Fruit fly (Drosophila melanogaster) whole organism, embryonic: ENCODE measurements around the gene Ac76E.
A peak's percentile ranks its signal among the peaks of the same experiment; 100 is the strongest.

Experiments
- Abd-B ChIP-seq: fragments of 200-800 bp; sonication (Bioruptor generic); optimal IDR thresholded peaks from 2 replicates; lab custom pipeline; 2018; ENCODE audit warnings: missing biosample characterization, mild to moderate bottlenecking, missing genetic modification characterization, moderate library complexity
- Adf1 ChIP-seq: fragments of 200-800 bp; sonication (Bioruptor generic); IDR thresholded peaks from 2 replicates; pipeline ENCODE4 v1.3.6; 2022; ENCODE audit warnings: missing biosample characterization, missing genetic modification characterization
- Bteb2 ChIP-seq: fragments of 200-800 bp; sonication (Bioruptor generic); optimal IDR thresholded peaks from 2 replicates; lab custom pipeline; 2016; ENCODE audit warnings: missing biosample characterization, missing genetic modification characterization
- CG10431 ChIP-seq: fragments of 200-800 bp; sonication (Bioruptor generic); optimal IDR thresholded peaks from 3 replicates; lab custom pipeline; 2018; ENCODE audit warnings: missing biosample characterization, mild to moderate bottlenecking, missing genetic modification characterization
- CG13123 ChIP-seq: fragments of 200-800 bp; sonication (Bioruptor generic); optimal IDR thresholded peaks from 2 replicates; lab custom pipeline; 2016; ENCODE audit warnings: missing biosample characterization, missing genetic modification characterization
- CG14050 ChIP-seq: fragments of 200-800 bp; sonication (Bioruptor generic); IDR thresholded peaks from 3 replicates; pipeline ENCODE4 v1.3.6; 2022; ENCODE audit warnings: missing biosample characterization, missing genetic modification characterization
- CG2199 ChIP-seq: fragments of 200-800 bp; sonication (Bioruptor generic); IDR thresholded peaks from 3 replicates; pipeline ENCODE4 v1.3.6; 2022; ENCODE audit warnings: missing biosample characterization, missing genetic modification characterization
- CG31388 ChIP-seq: fragments of 200-800 bp; sonication (Bioruptor generic); optimal IDR thresholded peaks from 2 replicates; lab custom pipeline; 2016; ENCODE audit warnings: missing biosample characterization, missing genetic modification characterization
- CG3838 ChIP-seq: fragments of 200-800 bp; sonication (Bioruptor generic); optimal IDR thresholded peaks from 3 replicates; lab custom pipeline; 2016; ENCODE audit warnings: missing biosample characterization, missing genetic modification characterization
- CG3995 ChIP-seq: fragments of 200-800 bp; sonication (Bioruptor generic); optimal IDR thresholded peaks from 3 replicates; lab custom pipeline; 2016; ENCODE audit warnings: missing biosample characterization, missing genetic modification characterization
- CG4404 ChIP-seq: fragments of 200-800 bp; sonication (Bioruptor generic); IDR thresholded peaks from 2 replicates; pipeline ENCODE4 v1.3.6; 2022; ENCODE audit warnings: missing biosample characterization, missing genetic modification characterization
- CG5180 ChIP-seq: fragments of 200-800 bp; sonication (Bioruptor generic); optimal IDR thresholded peaks from 3 replicates; lab custom pipeline; 2017; ENCODE audit warnings: missing biosample characterization, missing genetic modification characterization, mild to moderate bottlenecking, moderate library complexity, missing genetic modification reagents
- CG7357 ChIP-seq: fragments of 200-800 bp; sonication (Bioruptor generic); IDR thresholded peaks from 3 replicates; pipeline ENCODE4 v1.3.6; 2022; ENCODE audit warnings: missing biosample characterization, missing genetic modification characterization
- CG7556 ChIP-seq: fragments of 200-800 bp; sonication (Bioruptor generic); optimal IDR thresholded peaks from 2 replicates; lab custom pipeline; 2017; ENCODE audit warnings: missing biosample characterization, mild to moderate bottlenecking, missing genetic modification characterization
- CG7928 ChIP-seq: fragments of 200-800 bp; sonication (Bioruptor generic); optimal IDR thresholded peaks from 2 replicates; lab custom pipeline; 2017; ENCODE audit warnings: missing biosample characterization, mild to moderate bottlenecking, missing genetic modification characterization
- CG9797 ChIP-seq: fragments of 200-800 bp; sonication (Bioruptor generic); optimal IDR thresholded peaks from 3 replicates; lab custom pipeline; 2018; ENCODE audit warnings: missing biosample characterization, mild to moderate bottlenecking, missing genetic modification characterization
- Chrac-16 ChIP-seq: fragments of 200-800 bp; sonication (Bioruptor generic); optimal IDR thresholded peaks from 3 replicates; lab custom pipeline; 2016; ENCODE audit warnings: missing biosample characterization, missing genetic modification characterization
- Dfd ChIP-seq, 2 experiments: fragments of >200 bp; optimal IDR thresholded peaks; 2 replicates each; lab custom pipeline; 2017; ENCODE audit warnings: missing biosample characterization in 2 of 2, missing genetic modification characterization in 2 of 2
- E2f1 ChIP-seq: fragments of 200-800 bp; sonication (Bioruptor generic); IDR thresholded peaks from 2 replicates; pipeline ENCODE4 v1.3.6; 2022; ENCODE audit warnings: missing biosample characterization, missing genetic modification characterization
- H2.0 ChIP-seq: fragments of 200-800 bp; sonication (Bioruptor generic); IDR thresholded peaks from 2 replicates; pipeline ENCODE4 v1.3.6; 2022; ENCODE audit warnings: missing biosample characterization, missing genetic modification characterization
- HLH3B ChIP-seq: fragments of 200-800 bp; sonication (Bioruptor generic); IDR thresholded peaks from 2 replicates; pipeline ENCODE4 v1.3.6; 2022; ENCODE audit warnings: missing biosample characterization, missing genetic modification characterization
- HLHmδ ChIP-seq: fragments of 200-800 bp; sonication (Bioruptor generic); optimal IDR thresholded peaks from 2 replicates; lab custom pipeline; 2018; ENCODE audit warnings: missing biosample characterization, mild to moderate bottlenecking, missing genetic modification characterization, moderate library complexity
- Hand ChIP-seq: fragments of 200-800 bp; sonication (Bioruptor generic); optimal IDR thresholded peaks from 2 replicates; lab custom pipeline; 2017; ENCODE audit warnings: mild to moderate bottlenecking, missing biosample characterization, missing genetic modification reagents, missing genetic modification characterization
- NK7.1 ChIP-seq: fragments of 200-800 bp; sonication (Bioruptor generic); optimal IDR thresholded peaks from 3 replicates; lab custom pipeline; 2016; ENCODE audit warnings: missing biosample characterization, missing genetic modification characterization
- Ptx1 ChIP-seq: fragments of 200-800 bp; sonication (Bioruptor generic); IDR thresholded peaks from 2 replicates; pipeline ENCODE4 v1.3.6; 2022; ENCODE audit warnings: missing biosample characterization, missing genetic modification characterization
- Sox100B ChIP-seq: fragments of 200-800 bp; sonication (Bioruptor generic); optimal IDR thresholded peaks from 3 replicates; lab custom pipeline; 2018; ENCODE audit warnings: missing biosample characterization, mild to moderate bottlenecking, missing genetic modification characterization
- Xbp1 ChIP-seq: fragments of 200-800 bp; sonication (Bioruptor generic); optimal IDR thresholded peaks from 3 replicates; lab custom pipeline; 2016; ENCODE audit warnings: missing biosample characterization, mild to moderate bottlenecking, missing genetic modification characterization
- amos ChIP-seq: fragments of 200-800 bp; sonication (Bioruptor generic); IDR thresholded peaks from 2 replicates; pipeline ENCODE4 v1.3.6; 2022; ENCODE audit warnings: missing biosample characterization, missing genetic modification characterization; ENCODE audit not compliant: partially characterized antibody
- ap ChIP-seq: fragments of 200-800 bp; sonication (Bioruptor generic); IDR thresholded peaks from 2 replicates; pipeline ENCODE4 v1.3.6; 2022; ENCODE audit warnings: missing biosample characterization, missing genetic modification characterization
- ash1 ChIP-seq: fragments of 200-800 bp; sonication (Bioruptor generic); optimal IDR thresholded peaks from 2 replicates; lab custom pipeline; 2018; ENCODE audit warnings: missing biosample characterization, mild to moderate bottlenecking, missing genetic modification characterization
- ato ChIP-seq: fragments of 200-800 bp; sonication (Bioruptor generic); IDR thresholded peaks from 2 replicates; pipeline ENCODE4 v1.3.6; 2022; ENCODE audit warnings: missing biosample characterization, missing genetic modification characterization; ENCODE audit not compliant: partially characterized antibody
- az2 ChIP-seq: fragments of 200-800 bp; sonication (Bioruptor generic); optimal IDR thresholded peaks from 3 replicates; lab custom pipeline; 2016; ENCODE audit warnings: missing biosample characterization, missing genetic modification characterization
- cato ChIP-seq: fragments of 200-800 bp; sonication (Bioruptor generic); optimal IDR thresholded peaks from 2 replicates; lab custom pipeline; 2016; ENCODE audit warnings: missing biosample characterization, missing genetic modification characterization, borderline replicate concordance
- cg ChIP-seq: fragments of 200-800 bp; sonication (Bioruptor generic); optimal IDR thresholded peaks from 3 replicates; lab custom pipeline; 2019; ENCODE audit warnings: missing biosample characterization, mild to moderate bottlenecking, missing genetic modification characterization, moderate library complexity
- dm ChIP-seq: fragments of 200-800 bp; sonication (Bioruptor generic); optimal IDR thresholded peaks from 3 replicates; lab custom pipeline; 2016; ENCODE audit warnings: missing biosample characterization, missing genetic modification characterization
- h ChIP-seq: fragments of >200 bp; optimal IDR thresholded peaks from 2 replicates; lab custom pipeline; 2017
- hbn ChIP-seq: fragments of 200-800 bp; sonication (Bioruptor generic); IDR thresholded peaks from 2 replicates; pipeline ENCODE4 v1.3.6; 2022; ENCODE audit warnings: missing biosample characterization, missing genetic modification characterization; ENCODE audit not compliant: partially characterized antibody
- jigr1 ChIP-seq: fragments of 200-800 bp; sonication (Bioruptor generic); IDR thresholded peaks from 3 replicates; pipeline ENCODE4 v1.3.6; 2022; ENCODE audit warnings: missing biosample characterization, missing genetic modification characterization
- kah ChIP-seq: fragments of 200-800 bp; sonication (Bioruptor generic); optimal IDR thresholded peaks from 2 replicates; lab custom pipeline; 2018; ENCODE audit warnings: missing biosample characterization, mild to moderate bottlenecking, missing genetic modification characterization
- knrl ChIP-seq: fragments of 200-800 bp; sonication (Bioruptor generic); IDR thresholded peaks from 3 replicates; pipeline ENCODE4 v1.3.6; 2022; ENCODE audit warnings: missing biosample characterization, missing genetic modification characterization; ENCODE audit not compliant: partially characterized antibody
- mam ChIP-seq: fragments of 200-800 bp; sonication (Bioruptor generic); optimal IDR thresholded peaks from 3 replicates; lab custom pipeline; 2016; ENCODE audit warnings: missing biosample characterization, missing genetic modification characterization
- mld ChIP-seq: fragments of 200-800 bp; sonication (Bioruptor generic); IDR thresholded peaks from 3 replicates; pipeline ENCODE4 v1.3.6; 2022; ENCODE audit warnings: missing biosample characterization, missing genetic modification characterization; ENCODE audit not compliant: partially characterized antibody
- onecut ChIP-seq: fragments of 200-800 bp; sonication (Bioruptor generic); IDR thresholded peaks from 2 replicates; pipeline ENCODE4 v1.3.6; 2022; ENCODE audit warnings: missing biosample characterization, missing genetic modification characterization
- pan ChIP-seq, 4 experiments: fragments of >200 bp in 3 of 4; fragments of 200-800 bp in 1 of 4; sonication (Bioruptor generic) in 1 of 4; optimal IDR thresholded peaks in 3 of 4; IDR thresholded peaks in 1 of 4; 2 replicates each; pipeline versions ENCODE4 v1.3.6 to Lab custom; 2017 to 2022; ENCODE audit warnings: missing biosample characterization in 2 of 4, missing genetic modification characterization in 2 of 4, mixed read lengths in 1 of 4
- rib ChIP-seq: fragments of 200-800 bp; sonication (Bioruptor generic); IDR thresholded peaks from 2 replicates; pipeline ENCODE4 v1.3.6; 2022; ENCODE audit warnings: missing biosample characterization, missing genetic modification characterization
- wdn ChIP-seq: fragments of 200-800 bp; sonication (Bioruptor generic); IDR thresholded peaks from 2 replicates; pipeline ENCODE4 v1.3.6; 2022; ENCODE audit warnings: missing biosample characterization, missing genetic modification characterization
- yki ChIP-seq: fragments of >200 bp; optimal IDR thresholded peaks from 3 replicates; lab custom pipeline; 2018
- zf30C ChIP-seq: fragments of 200-800 bp; sonication (Bioruptor generic); optimal IDR thresholded peaks from 3 replicates; lab custom pipeline; 2018; ENCODE audit warnings: missing biosample characterization, mild to moderate bottlenecking, missing genetic modification characterization
- zfh1 ChIP-seq: fragments of 200-800 bp; sonication (Bioruptor generic); IDR thresholded peaks from 3 replicates; pipeline ENCODE4 v1.3.6; 2022; ENCODE audit warnings: missing biosample characterization, missing genetic modification characterization

Ac76E gene

dm6 chr3L:19922833-19923745, 16.0 kb upstream of the Ac76E start, which contains the start of gene Pfdn6 (continued):
- TF ChIP-seq CG3995 (GFP tag; lab: Kevin White, UChicago) (peak; percentile 44), dm (peak; percentile 63), pan (optimal IDR thresholded peaks at IDR 0.05; lab: Kevin White, UChicago) (no peak), pan (GFP tag; optimal IDR thresholded peaks at IDR 0.05 in 1 of 2, IDR thresholded peaks at IDR 0.05 in 1 of 2) (peak in 1 of 2 experiments; percentile 83), CG7556 (GFP tag; lab: Kevin White, UChicago) (peak; percentile 64), CG13123 (GFP tag; lab: Kevin White, UChicago) (peak; percentile 13), cg (GFP tag; lab: Kevin White, UChicago) (no peak), Ptx1 (GFP tag; lab: Robert Waterston, UW) (peak; percentile 82), knrl (GFP tag; lab: Robert Waterston, UW) (peak; percentile 84), zfh1 (peak; percentile 30; the same call in 2 of the 3 replicates), HLH3B (GFP tag; lab: Robert Waterston, UW) (peak; percentile 72; the same call in 1 of the 2 replicates), CG5180 (no peak), CG7357 (GFP tag; lab: Robert Waterston, UW) (peak; percentile 78), h (no peak), onecut (GFP tag; lab: Robert Waterston, UW) (peak; percentile 79), Hand (GFP tag; lab: Kevin White, UChicago) (no peak), HLHmδ (no peak), wdn (no peak; the same call in none of the 2 replicates), ash1 (GFP tag; lab: Kevin White, UChicago) (no peak), ato (peak; percentile 54), H2.0 (GFP tag; lab: Robert Waterston, UW) (peak; percentile 83), CG3838 (peak; percentile 36), amos (peak; percentile 63; the same call in 1 of the 2 replicates), NK7.1 (GFP tag; lab: Kevin White, UChicago) (no peak), Bteb2 (peak; percentile 86), Chrac-16 (GFP tag; lab: Kevin White, UChicago) (peak; percentile 50), zf30C (no peak), E2f1 (peak; percentile 80), CG31388 (GFP tag; lab: Kevin White, UChicago) (peak; percentile 19), CG7928 (peak; percentile 18), CG10431 (GFP tag; lab: Kevin White, UChicago) (peak; percentile 6), az2 (GFP tag; lab: Kevin White, UChicago) (peak; percentile 64), CG14050 (GFP tag; lab: Robert Waterston, UW) (peak; percentile 72), kah (GFP tag; lab: Kevin White, UChicago) (no peak), yki (lab: Kevin White, UChicago) (no peak), ap (GFP tag; lab: Robert Waterston, UW) (peak; percentile 60), mam (GFP tag; lab: Kevin White, UChicago) (peak; percentile 63), Sox100B (no peak), CG4404 (peak; percentile 73), Adf1 (GFP tag; lab: Robert Waterston, UW) (peak; percentile 49), hbn (GFP tag; lab: Robert Waterston, UW) (no peak), rib (GFP tag; lab: Robert Waterston, UW) (no peak), Dfd (GFP tag; optimal IDR thresholded peaks at IDR 0.05; lab: Kevin White, UChicago) (peak in 1 of 2 experiments; percentile 26), CG9797 (GFP tag; lab: Kevin White, UChicago) (peak; percentile 87), mld (GFP tag; lab: Robert Waterston, UW) (0 out of 3 replicates have a peak, but pooled peaks have one; percentile 64), jigr1 (GFP tag; lab: Robert Waterston, UW) (peak; percentile 52; the same call in 1 of the 3 replicates), Xbp1 (GFP tag; lab: Kevin White, UChicago) (peak; percentile 84), Abd-B (GFP tag; lab: Kevin White, UChicago) (peak; percentile 82), cato (GFP tag; lab: Kevin White, UChicago) (peak; percentile 53), CG2199 (GFP tag; lab: Robert Waterston, UW) (no peak)
